Worm (Caenorhabditis elegans) whole organism, L4/young adult: ENCODE results near the gene cul-2.
A peak's percentile ranks its signal among the peaks of the same experiment; 100 is the strongest.

ENCODE experiments used
- W03F9.2 ChIP-seq: fragments of 150-350 bp; optimal IDR thresholded peaks from 2 replicates; lab custom pipeline; 2014; ENCODE audit warnings: missing biosample characterization, missing genetic modification characterization
- dao-5 ChIP-seq: sonication (generic microtip); optimal IDR thresholded peaks from 2 replicates; lab custom pipeline; 2016; ENCODE audit warnings: missing genotype, missing genetic modification characterization, moderate library complexity, missing compliant biosample characterization
- him-1 ChIP-seq: sonication (generic microtip); optimal IDR thresholded peaks from 2 replicates; lab custom pipeline; 2016; ENCODE audit warnings: missing genotype, missing genetic modification reagents, missing genetic modification characterization, missing compliant biosample characterization

Gene cul-2

DNA sequence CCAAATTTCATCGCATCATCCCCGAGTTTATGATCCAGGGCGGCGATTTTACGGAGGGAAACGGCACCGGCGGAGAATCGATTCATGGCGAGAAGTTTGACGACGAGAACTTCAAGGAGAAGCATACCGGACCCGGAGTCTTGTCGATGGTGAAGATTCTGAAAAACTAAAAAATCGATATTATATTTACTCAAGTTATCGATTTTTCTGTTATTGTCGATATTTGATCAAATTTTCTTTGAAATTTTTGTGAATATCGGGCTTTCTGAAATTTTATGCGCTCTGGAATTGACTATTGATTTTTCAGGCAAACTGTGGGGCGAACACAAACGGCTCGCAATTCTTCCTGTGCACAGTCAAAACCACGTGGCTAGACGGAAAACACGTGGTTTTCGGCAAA is 6.1 kb downstream of the cul-2 start:
- TF ChIP-seq W03F9.2 (tag; lab: Kevin White, UChicago) (no peak), dao-5 (no peak), him-1 (no peak)

DNA sequence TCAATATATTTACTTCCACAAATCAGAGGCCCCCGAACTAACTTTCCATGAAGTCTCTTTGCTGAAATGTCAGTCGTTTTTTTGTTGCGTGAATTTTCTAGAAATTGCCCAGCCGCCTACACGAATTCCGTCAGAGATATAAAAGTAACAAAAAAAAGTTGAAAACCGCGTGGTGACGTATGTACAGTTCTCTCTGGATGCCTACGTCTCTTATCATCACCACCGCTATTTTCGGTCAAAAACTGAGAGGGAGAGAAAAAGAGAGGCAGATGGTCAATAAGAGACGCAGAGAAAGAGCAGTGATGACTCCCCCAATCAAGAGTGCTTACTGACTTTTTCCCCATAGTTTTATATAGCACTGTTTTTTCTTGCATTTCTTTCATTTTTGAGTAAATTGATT is 7.0 kb downstream of the cul-2 start:
- TF ChIP-seq W03F9.2 (tag; lab: Kevin White, UChicago) (peak; percentile 12), dao-5 (no peak)

DNA sequence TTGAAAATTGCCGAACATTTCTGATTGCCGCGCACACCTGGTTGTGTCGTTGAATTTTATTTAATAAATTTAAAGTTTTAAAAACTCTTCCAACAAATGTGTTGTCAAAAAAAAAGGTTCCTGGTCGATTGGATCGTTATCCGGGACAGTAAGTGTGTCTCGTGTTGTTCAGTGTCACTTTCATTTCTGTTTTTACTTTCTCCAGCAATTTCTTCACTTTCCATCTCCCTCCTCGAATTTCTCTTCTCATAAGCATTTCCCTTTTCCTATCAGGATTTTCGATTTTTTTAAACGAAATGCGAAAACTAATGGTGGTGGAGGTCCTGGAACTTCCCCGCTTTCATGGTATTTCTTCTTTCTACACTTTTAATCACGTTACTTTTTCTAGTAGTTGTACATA is 8.5 kb downstream of the cul-2 start:
- no peak for TF ChIP-seq dao-5
- no peak for TF ChIP-seq him-1
- no peak for TF ChIP-seq W03F9.2 (tag; lab: Kevin White, UChicago)

DNA sequence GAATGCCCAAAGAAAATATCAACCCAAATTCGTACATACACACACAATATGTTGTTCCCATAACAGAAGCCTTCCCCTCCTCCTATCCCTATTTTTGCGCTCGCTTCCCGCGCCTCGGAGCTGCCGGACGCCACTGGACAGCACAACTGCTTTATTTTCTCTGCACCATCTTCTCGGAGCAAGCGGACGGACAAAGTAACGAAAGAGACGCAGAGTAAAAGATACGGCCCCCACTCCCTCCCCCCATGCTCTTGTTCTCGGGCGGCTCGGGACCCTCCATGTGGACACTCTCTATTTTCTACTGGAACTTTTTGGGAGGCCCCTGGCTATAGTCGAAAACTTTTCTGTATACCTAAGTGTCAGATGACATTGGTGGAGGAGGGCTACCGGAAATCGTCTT is 10.8 kb downstream of the cul-2 start:
- TF ChIP-seq dao-5 (no peak), him-1 (peak; percentile 64), W03F9.2 (tag; lab: Kevin White, UChicago) (no peak)

DNA sequence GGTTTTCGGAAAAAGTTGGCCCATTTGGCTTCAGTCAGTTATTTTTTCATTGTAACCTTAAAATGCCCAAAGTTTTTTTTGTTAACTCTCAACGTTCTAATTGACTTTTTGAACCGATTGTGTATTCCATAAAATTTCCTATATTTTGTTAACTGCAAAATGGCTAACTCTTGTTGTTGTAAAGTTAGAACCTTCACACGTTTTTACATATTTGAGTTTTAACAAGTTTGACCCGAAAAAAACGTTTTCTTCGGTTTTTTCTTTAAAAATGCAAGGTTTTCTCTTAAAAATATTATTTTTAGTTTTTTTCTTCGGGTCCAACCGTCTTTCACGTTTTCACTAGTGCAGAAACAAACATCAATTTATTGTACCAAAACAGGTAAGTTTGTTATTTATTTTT is 14.6 kb downstream of the cul-2 start, which contains the start of gene lit-1:
lit-1 (plus strand) TSS at position 301 of the 400 bp plus-strand sequence.
- TF ChIP-seq W03F9.2 (tag; lab: Kevin White, UChicago) (no peak), him-1 (no peak), dao-5 (no peak)

DNA sequence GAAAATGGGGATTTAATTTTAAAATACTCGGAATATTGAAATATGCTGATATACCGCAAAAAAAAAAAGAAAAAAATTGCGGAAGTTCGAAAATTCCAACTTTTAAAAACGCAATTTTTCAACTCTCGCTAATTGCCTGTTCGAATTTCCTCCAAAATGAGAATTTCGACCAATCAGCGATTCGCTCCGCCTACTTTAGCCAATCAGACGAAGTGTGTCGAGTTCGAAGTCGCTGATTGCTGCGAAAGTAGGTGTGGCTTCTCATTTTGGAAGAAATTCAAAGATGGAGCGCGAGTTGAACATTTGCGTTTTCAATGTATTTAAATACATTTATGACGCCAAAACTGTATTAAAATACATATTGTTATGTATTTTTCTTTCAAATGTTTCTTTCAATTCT is 21.3 kb downstream of the cul-2 start:
- TF ChIP-seq W03F9.2 (tag; lab: Kevin White, UChicago) (no peak), him-1 (no peak), dao-5 (no peak)

DNA sequence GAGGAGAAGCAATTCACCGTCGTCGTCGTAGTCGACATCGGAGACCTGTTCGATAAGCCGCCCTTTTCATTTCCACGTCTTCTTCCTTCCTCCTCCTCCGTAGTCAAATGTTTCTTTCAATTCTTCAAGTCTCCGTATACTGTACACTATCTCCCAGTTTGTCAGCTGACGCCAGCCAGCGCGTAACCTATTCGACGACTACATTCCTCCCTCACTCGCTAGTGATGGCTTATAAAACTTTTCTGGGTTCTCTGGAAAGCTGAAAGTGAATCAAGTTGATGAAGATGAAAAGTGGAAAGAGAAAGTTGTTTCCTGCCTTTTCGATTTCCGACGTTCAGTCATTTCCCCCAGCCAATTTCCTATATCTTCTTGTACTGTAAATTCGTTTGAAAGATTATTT is 22.1 kb downstream of the cul-2 start:
- TF ChIP-seq W03F9.2 (tag; lab: Kevin White, UChicago) = no peak
- no peak for TF ChIP-seq him-1
- no peak for TF ChIP-seq dao-5

DNA sequence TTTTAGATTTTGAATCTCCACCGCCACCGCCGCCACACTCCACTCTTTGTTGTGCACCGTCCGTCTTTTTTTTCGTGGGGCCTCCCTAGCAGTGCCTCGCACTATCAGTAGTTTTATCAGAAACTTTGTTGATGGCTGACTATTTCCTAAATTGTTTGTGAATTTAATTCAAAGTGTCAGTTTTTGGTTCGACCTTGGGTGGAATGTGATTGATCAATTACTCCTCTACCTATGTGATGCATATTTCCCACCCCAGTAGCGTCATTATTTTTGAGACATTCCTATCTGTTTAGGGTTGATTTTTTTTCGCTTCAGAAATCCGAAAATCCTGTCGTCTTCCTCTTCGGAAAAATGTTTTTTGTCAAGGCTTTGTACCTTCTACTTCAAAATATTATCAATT is 23.6 kb downstream of the cul-2 start:
- TF ChIP-seq dao-5 = no peak
- no peak for TF ChIP-seq W03F9.2 (tag; lab: Kevin White, UChicago)

DNA sequence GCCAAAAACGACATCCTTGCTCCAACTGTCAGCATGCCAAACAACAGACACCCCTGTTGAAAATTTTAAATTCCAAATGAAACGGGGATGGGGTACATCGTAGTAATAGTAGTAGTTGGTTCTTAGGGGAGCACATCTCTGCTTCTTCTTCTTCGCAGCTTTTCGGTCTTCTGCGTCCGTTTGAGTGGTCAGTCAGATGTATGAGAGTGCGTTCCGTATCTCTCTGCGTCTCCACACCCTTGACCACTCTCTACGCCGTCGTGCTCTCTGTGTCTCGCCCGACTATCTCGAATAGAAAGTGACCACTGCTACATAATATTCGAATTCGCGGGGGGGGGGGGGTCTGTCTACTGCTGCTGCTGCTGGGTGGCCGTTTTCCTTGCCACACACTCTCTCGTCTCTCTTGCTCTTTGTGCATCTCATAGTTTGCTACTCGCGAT is 25.8 kb downstream of the cul-2 start:
- TF ChIP-seq him-1 = no peak
- no peak for TF ChIP-seq dao-5
- no peak for TF ChIP-seq W03F9.2 (tag; lab: Kevin White, UChicago)

DNA sequence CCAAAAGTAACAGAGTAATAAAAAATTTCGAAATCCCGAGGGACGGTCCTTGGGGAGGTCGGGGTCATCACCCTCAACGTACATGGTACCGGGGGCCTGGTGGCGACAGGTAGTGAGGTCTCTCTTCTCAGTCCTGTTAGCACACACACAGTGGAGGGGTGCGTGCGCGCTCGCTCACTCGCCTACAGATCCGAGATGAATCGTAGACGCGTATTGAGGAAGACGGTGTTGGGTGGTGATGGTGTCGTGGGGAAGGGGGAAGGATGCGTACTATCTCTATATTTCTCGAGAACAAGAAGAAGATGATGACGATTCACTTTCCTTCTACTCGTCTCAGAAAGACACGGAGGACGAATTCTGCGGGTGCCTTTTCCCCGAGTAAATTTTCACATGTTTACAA is 26.7 kb downstream of the cul-2 start:
- no peak for TF ChIP-seq him-1
- TF ChIP-seq dao-5 = no peak
- TF ChIP-seq W03F9.2 (tag; lab: Kevin White, UChicago) = no peak

DNA sequence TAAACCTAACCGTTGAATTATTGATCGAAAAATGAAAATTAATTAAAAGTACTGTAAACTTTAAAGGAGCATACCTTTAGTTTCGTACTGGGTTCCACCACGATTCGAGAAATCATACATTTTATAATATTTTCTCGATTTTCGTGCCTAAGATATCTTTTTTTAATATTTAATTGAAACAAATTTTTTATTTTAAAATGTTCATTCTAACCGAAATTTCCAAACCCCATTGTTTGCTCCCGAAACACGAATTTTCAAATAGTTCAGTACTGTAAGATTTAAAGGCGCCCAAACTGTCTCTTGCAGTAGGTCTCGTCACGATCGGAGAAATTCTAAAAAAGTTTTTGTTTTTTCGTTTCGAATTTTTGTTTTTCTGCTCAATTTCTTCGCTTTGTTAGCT is 27.9 kb downstream of the cul-2 start:
- TF ChIP-seq him-1 (no peak), W03F9.2 (tag; lab: Kevin White, UChicago) (no peak), dao-5 (no peak)

DNA sequence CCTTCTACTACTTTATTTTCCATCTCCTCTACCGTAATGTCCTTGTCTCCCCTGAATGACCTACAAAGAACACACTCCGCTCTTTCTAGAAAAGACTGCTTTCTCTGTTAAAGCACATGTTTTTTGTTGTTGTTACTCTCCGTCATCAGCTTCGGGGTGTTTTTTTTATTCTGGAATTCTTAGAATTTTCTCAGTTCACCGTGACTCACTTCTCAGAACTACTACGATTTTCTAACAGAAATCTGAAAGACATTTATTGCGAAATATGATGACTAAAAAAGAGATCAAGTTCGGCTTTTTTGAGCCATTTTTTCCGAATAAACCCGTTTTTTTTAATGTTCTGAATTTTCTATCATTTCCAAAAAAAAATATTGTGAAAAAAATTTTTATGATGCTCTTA is 29.2 kb downstream of the cul-2 start:
- TF ChIP-seq W03F9.2 (tag; lab: Kevin White, UChicago) (no peak), him-1 (no peak), dao-5 (no peak)

DNA sequence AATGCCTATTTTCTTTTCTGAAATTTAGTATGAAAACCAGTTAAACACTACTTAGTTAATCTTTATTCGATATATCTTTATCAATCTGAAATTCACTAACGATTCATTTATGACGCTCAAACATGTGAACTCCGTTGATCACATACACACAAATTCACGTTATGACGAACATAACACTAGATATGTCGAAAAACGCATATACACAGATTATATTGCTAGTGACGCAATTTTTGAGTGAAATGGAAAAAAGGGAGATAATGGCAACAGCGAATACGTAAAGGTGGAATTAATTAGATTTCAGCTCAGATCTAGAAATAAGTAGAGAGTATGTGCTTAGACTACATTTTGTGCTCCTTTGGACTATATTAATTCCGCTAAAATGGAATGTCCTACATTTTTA is 29.8 kb downstream of the cul-2 start:
- no peak for TF ChIP-seq him-1
- no peak for TF ChIP-seq dao-5
- no peak for TF ChIP-seq W03F9.2 (tag; lab: Kevin White, UChicago)

DNA sequence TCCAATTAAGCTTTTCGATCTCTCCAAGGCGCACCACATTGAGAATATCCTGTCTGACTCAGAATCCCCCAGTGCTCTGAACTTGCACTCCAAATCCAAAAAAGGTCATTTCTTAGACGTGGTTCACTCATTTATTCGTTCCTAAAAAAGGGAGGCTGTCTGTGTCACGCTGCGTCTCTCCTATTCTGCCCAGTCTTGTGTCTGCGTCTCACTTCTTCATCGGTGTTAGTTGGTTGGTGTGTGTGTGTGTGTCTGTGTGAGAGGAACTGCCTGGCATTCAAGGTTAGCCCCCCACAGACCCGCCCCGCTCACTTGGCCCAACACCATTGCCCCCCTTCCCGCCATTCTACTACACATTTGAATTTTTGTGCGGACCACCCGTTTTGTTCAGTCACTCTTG is 30.4 kb downstream of the cul-2 start:
- TF ChIP-seq him-1 = no peak
- TF ChIP-seq W03F9.2 (tag; lab: Kevin White, UChicago) = no peak
- TF ChIP-seq dao-5 = no peak

DNA sequence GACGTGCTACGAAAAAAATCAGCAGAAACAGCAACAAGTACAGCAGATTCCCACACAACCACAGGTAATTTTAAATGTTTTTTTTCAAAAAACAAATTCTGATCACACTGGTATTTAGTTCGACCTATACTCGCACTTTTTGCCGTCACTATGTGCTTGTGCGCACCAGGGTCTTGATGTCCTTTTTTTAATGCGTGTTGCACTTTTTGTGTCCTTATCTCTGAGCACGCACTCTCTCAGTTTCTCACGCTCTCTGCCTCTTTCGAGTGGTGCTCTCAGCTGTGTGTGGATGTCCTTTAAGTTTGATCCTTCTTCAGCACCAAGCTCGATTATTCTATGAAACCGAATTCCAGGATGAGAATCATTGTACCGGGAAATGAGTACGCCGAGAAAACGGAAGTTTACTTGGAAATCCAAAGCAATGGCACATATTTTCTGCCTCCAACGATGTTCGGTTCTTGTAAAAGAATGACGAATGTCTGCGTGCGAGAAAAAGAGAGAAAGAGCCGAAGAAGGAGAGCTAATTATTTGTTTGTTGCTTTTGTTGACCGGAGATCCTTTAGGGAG is 31.4 kb downstream of the cul-2 start:
- TF ChIP-seq W03F9.2 (tag; lab: Kevin White, UChicago) (no peak), dao-5 (no peak), him-1 (no peak)

DNA sequence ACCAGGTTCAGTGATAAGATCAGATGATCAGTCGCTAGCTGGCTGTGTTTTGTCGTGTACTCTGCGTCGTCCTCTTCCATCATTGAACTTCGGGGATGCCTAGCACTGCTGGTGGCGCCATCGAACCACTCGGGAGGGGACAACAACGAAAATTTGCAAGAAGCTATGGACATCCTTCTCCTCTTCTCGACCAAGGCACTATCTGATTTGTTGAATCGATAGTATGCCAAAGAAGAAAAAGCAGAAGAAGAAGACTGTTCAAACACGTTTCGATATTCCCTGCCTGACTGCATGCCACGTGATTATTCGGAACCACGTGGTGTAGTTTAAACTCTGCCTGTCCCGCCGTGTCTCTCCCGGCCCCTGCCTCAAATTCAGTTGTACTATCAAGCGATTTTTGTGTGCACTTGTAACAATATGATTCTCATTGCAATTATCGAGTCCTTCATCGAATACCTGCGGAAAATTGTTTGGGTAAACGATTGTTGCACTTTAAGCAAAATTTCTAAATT is 32.2 kb downstream of the cul-2 start:
- TF ChIP-seq him-1 (no peak), dao-5 (no peak), W03F9.2 (tag; lab: Kevin White, UChicago) (no peak)
